Worm (Caenorhabditis elegans): Measurements from ENCODE around the gene T28H11.8.
A peak's percentile ranks its signal among the peaks of the same experiment; 100 is the strongest.

T28H11.8 gene

ce11 chrIV:5031346-5031745, 10.9 kb upstream of the T28H11.8 start:
- TF ChIP-seq hmg-1.1 (GFP tag; IDR thresholded peaks at IDR 0.05) (no peak), aha-1 (tag) (peak; percentile 90)

ce11 chrIV:5028978-5029377, 8.5 kb upstream of the T28H11.8 start, which contains the start of the genes best-6 and C09B9.2:
TSS of gene best-6 (minus strand) at chrIV:5029078.
TSS of gene C09B9.2 (plus strand) at chrIV:5029291.
- no peak for TF ChIP-seq ceh-20 (GFP tag; IDR thresholded peaks at IDR 0.05)
- TF ChIP-seq egl-43 (GFP tag; IDR thresholded peaks at IDR 0.05) = no peak
- TF ChIP-seq unc-62 (GFP tag; optimal IDR thresholded peaks at IDR 0.05 in 1 of 2) = peak in 1 of 2 experiments; percentile 87
- TF ChIP-seq unc-62 (tag; optimal IDR thresholded peaks at IDR 0.05) = no peak
- TF ChIP-seq T20F7.1 (GFP tag; optimal IDR thresholded peaks at IDR 0.05) = no peak
- no peak for TF ChIP-seq ceh-32 (tag; optimal IDR thresholded peaks at IDR 0.05; ENCODE audit: poor library complexity)
- no peak for TF ChIP-seq lin-38 (GFP tag; IDR thresholded peaks at IDR 0.05)
- TF ChIP-seq daf-19 (GFP tag; conservative IDR thresholded peaks at IDR 0.05) = no peak

- TF ChIP-seq tra-1 (GFP tag; IDR thresholded peaks at IDR 0.05) (no peak), Y105C5A.15 (GFP tag; IDR thresholded peaks at IDR 0.05) (no peak), lsy-2 (tag; optimal IDR thresholded peaks at IDR 0.05) (no peak), F49E8.2 (tag; optimal IDR thresholded peaks at IDR 0.05; ENCODE audit: borderline replicate concordance) (no peak), nhr-41 (GFP tag; IDR thresholded peaks at IDR 0.05) (no peak)
Observed at ce11 chrIV:5025646-5026045, 5.2 kb upstream of the T28H11.8 start, which contains the start of gene C09B9.85. TSS of gene C09B9.85 (minus strand) at chrIV:5025746.

ce11 chrIV:5017075-5017474, 3.4 kb downstream of the T28H11.8 start, which contains the start of gene T28H11.7:
TSS of gene T28H11.7 (minus strand) at chrIV:5017175.
- peak; percentile 82 for TF ChIP-seq set-16 (GFP tag; IDR thresholded peaks at IDR 0.05)

ce11 chrIV:5016461-5016860, 4.0 kb downstream of the T28H11.8 start, which contains the start of gene ssq-4:
TSS of gene ssq-4 (plus strand) at chrIV:5016479.
- TF ChIP-seq set-16 (GFP tag; IDR thresholded peaks at IDR 0.05) = peak; percentile 83

ce11 chrIV:5012241-5012640, 8.2 kb downstream of the T28H11.8 start, which contains the start of gene srm-1:
TSS of gene srm-1 (plus strand) at chrIV:5012541.
- no peak for TF ChIP-seq pqm-1 (tag; optimal IDR thresholded peaks at IDR 0.05)
- no peak for TF ChIP-seq zip-2 (tag; optimal IDR thresholded peaks at IDR 0.05)
- no peak for TF ChIP-seq dve-1 (tag; optimal IDR thresholded peaks at IDR 0.05; ENCODE audit: insufficient read depth)
- TF ChIP-seq lin-39 (tag; optimal IDR thresholded peaks at IDR 0.05) = no peak
- TF ChIP-seq F26F4.8 (GFP tag; conservative IDR thresholded peaks at IDR 0.05) = no peak
- TF ChIP-seq hlh-11 (tag; optimal IDR thresholded peaks at IDR 0.05) = no peak
- no peak for TF ChIP-seq nhr-10 (tag; optimal IDR thresholded peaks at IDR 0.05)
- no peak for TF ChIP-seq dmd-9 (GFP tag; IDR thresholded peaks at IDR 0.05)
- TF ChIP-seq daf-12 (tag; optimal IDR thresholded peaks at IDR 0.05) = no peak
- TF ChIP-seq nhr-41 (GFP tag; IDR thresholded peaks at IDR 0.05) = no peak
- TF ChIP-seq unc-39 (tag; optimal IDR thresholded peaks at IDR 0.05) = no peak
- TF ChIP-seq ceh-62 (tag; optimal IDR thresholded peaks at IDR 0.05) = no peak
- TF ChIP-seq lin-1 (GFP tag; IDR thresholded peaks at IDR 0.05) = no peak
- TF ChIP-seq egl-43 (GFP tag; IDR thresholded peaks at IDR 0.05) = no peak
- no peak for TF ChIP-seq F44E2.7 (GFP tag; IDR thresholded peaks at IDR 0.05)

- peak; percentile 74 for TF ChIP-seq snpc-1.2 (GFP tag; IDR thresholded peaks at IDR 0.05)
Observed at ce11 chrIV:5011025-5011424, 9.4 kb downstream of the T28H11.8 start.

Data from whole organism, L4 larva.